Worm (Caenorhabditis elegans) whole organism, L1 larva: ENCODE measurements around the gene C01C10.2.

Source experiments
- ama-1 ChIP-seq: fragments of 150-350 bp; optimal IDR thresholded peaks from 2 replicates; lab custom pipeline; 2014
- nhr-12 ChIP-seq: sonication (generic microtip); optimal IDR thresholded peaks from 2 replicates; lab custom pipeline; 2017; ENCODE audit warnings: missing biosample characterization, missing genetic modification characterization
- nhr-237 ChIP-seq: fragments of 150-350 bp; optimal IDR thresholded peaks from 2 replicates; lab custom pipeline; 2014; ENCODE audit warnings: missing biosample characterization, missing genetic modification characterization
- nhr-71 ChIP-seq: sonication (generic microtip); optimal IDR thresholded peaks from 2 replicates; lab custom pipeline; 2016; ENCODE audit warnings: mild to moderate bottlenecking, missing genetic modification characterization, moderate library complexity, missing compliant biosample characterization
- nhr-76 ChIP-seq: sonication (generic microtip); optimal IDR thresholded peaks from 2 replicates; lab custom pipeline; 2017; ENCODE audit warnings: missing biosample characterization, missing genetic modification characterization
- nhr-77 ChIP-seq: fragments of 150-350 bp; optimal IDR thresholded peaks from 2 replicates; lab custom pipeline; 2014; ENCODE audit warnings: missing biosample characterization, missing genetic modification characterization
- pqm-1 ChIP-seq: sonication (generic microtip); optimal IDR thresholded peaks from 3 replicates; lab custom pipeline; 2017; ENCODE audit warnings: missing biosample characterization, missing genetic modification characterization
- tbx-2 ChIP-seq: sonication (generic microtip); optimal IDR thresholded peaks from 2 replicates; lab custom pipeline; 2016; ENCODE audit warnings: missing genetic modification characterization, missing compliant biosample characterization

DNA sequence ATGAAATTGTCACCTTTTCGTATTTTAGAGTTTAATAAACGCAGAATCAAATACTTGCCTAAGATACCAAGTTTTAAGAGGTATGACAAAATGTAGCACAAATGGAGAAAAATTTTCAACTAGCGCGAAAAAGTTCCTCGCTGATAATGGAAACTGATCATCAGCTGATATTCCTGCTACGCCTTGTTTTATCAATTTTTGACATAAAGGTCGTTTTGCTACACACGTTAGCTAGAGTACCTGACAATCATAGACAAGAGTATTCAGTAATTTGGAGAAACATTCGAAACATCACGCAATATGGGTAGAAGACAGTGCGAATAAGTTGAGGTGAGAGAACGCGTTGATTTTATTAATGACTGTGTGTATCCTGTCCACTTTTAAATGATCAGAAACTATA, 7.8 kb upstream of the C01C10.2 start:
- TF ChIP-seq nhr-237 (tag; lab: Kevin White, UChicago) = no peak
- no peak for TF ChIP-seq nhr-76 (tag; lab: Kevin White, UChicago)
- TF ChIP-seq nhr-71 (tag; lab: Kevin White, UChicago) = no peak
- TF ChIP-seq nhr-12 (tag; lab: Kevin White, UChicago) = no peak
- no peak for TF ChIP-seq tbx-2 (tag; lab: Kevin White, UChicago)
- no peak for TF ChIP-seq ama-1 (lab: Kevin White, UChicago)
- TF ChIP-seq pqm-1 = no peak
- no peak for TF ChIP-seq nhr-77 (tag; lab: Kevin White, UChicago)
